Fruit fly (Drosophila melanogaster) whole organism, embryonic: ENCODE data around the gene CG34126.

ENCODE experiments used
- Atf3 ChIP-seq: fragments of 200-800 bp; sonication (Bioruptor generic); optimal IDR thresholded peaks from 3 replicates; lab custom pipeline; 2016; ENCODE audit warnings: missing biosample characterization, missing genetic modification characterization
- CG12391 ChIP-seq: fragments of 200-800 bp; sonication (Bioruptor generic); optimal IDR thresholded peaks from 3 replicates; lab custom pipeline; 2018; ENCODE audit warnings: missing biosample characterization, mild to moderate bottlenecking, missing genetic modification characterization, moderate library complexity
- CG13296 ChIP-seq: fragments of 200-800 bp; sonication (Bioruptor generic); optimal IDR thresholded peaks from 3 replicates; lab custom pipeline; 2018; ENCODE audit warnings: missing biosample characterization, mild to moderate bottlenecking, missing genetic modification characterization
- CG14441 ChIP-seq: fragments of 200-800 bp; sonication (Bioruptor generic); IDR thresholded peaks from 2 replicates; pipeline ENCODE4 v1.3.6; 2022; ENCODE audit warnings: missing biosample characterization, missing genetic modification characterization
- CG15011 ChIP-seq: fragments of 200-800 bp; sonication (Bioruptor generic); optimal IDR thresholded peaks from 3 replicates; lab custom pipeline; 2018; ENCODE audit warnings: missing biosample characterization, mild to moderate bottlenecking, missing genetic modification characterization
- CG15269 ChIP-seq: fragments of 200-800 bp; sonication (Bioruptor generic); optimal IDR thresholded peaks from 2 replicates; lab custom pipeline; 2018; ENCODE audit warnings: missing biosample characterization, mild to moderate bottlenecking, missing genetic modification characterization, moderate library complexity
- CG15479 ChIP-seq: fragments of 200-800 bp; sonication (Bioruptor generic); optimal IDR thresholded peaks from 3 replicates; lab custom pipeline; 2019; ENCODE audit warnings: missing biosample characterization, mild to moderate bottlenecking, missing genetic modification characterization, moderate library complexity
- CG15514 ChIP-seq: fragments of 200-800 bp; sonication (Bioruptor generic); optimal IDR thresholded peaks from 3 replicates; lab custom pipeline; 2017; ENCODE audit warnings: missing biosample characterization, missing genetic modification characterization, mild to moderate bottlenecking, moderate library complexity, missing genetic modification reagents
- CG17802 ChIP-seq: fragments of 200-800 bp; sonication (Bioruptor generic); optimal IDR thresholded peaks from 2 replicates; lab custom pipeline; 2018; ENCODE audit warnings: missing biosample characterization, mild to moderate bottlenecking, missing genetic modification characterization, moderate library complexity
- CG18599 ChIP-seq: fragments of 200-800 bp; sonication (Bioruptor generic); optimal IDR thresholded peaks from 3 replicates; lab custom pipeline; 2017; ENCODE audit warnings: missing biosample characterization, missing genetic modification characterization, mild to moderate bottlenecking, moderate library complexity, missing genetic modification reagents
- CG2120 ChIP-seq: fragments of 200-800 bp; sonication (Bioruptor generic); optimal IDR thresholded peaks from 3 replicates; lab custom pipeline; 2016; ENCODE audit warnings: missing biosample characterization, missing genetic modification characterization
- CG3847 ChIP-seq: fragments of 200-800 bp; sonication (Bioruptor generic); IDR thresholded peaks from 2 replicates; pipeline ENCODE4 v1.3.6; 2022; ENCODE audit warnings: missing biosample characterization, missing genetic modification characterization
- CG6689 ChIP-seq: fragments of 200-800 bp; sonication (Bioruptor generic); IDR thresholded peaks from 2 replicates; pipeline ENCODE4 v1.3.6; 2022; ENCODE audit warnings: missing biosample characterization, missing genetic modification characterization
- CG8290 ChIP-seq, 3 experiments: fragments of 200-800 bp; sonication (Bioruptor generic); optimal IDR thresholded peaks; 2 replicates each; lab custom pipeline; 2016 to 2019; ENCODE audit warnings: missing biosample characterization in 3 of 3, missing genetic modification characterization in 3 of 3, mild to moderate bottlenecking in 2 of 3, moderate library complexity in 1 of 3
- CG9797 ChIP-seq: fragments of 200-800 bp; sonication (Bioruptor generic); optimal IDR thresholded peaks from 3 replicates; lab custom pipeline; 2018; ENCODE audit warnings: missing biosample characterization, mild to moderate bottlenecking, missing genetic modification characterization
- Dek ChIP-seq: fragments of 200-800 bp; sonication (Bioruptor generic); optimal IDR thresholded peaks from 3 replicates; lab custom pipeline; 2019; ENCODE audit warnings: missing biosample characterization, mild to moderate bottlenecking, missing genetic modification characterization, moderate library complexity
- Ets97D ChIP-seq: fragments of 200-800 bp; sonication (Bioruptor generic); optimal IDR thresholded peaks from 3 replicates; lab custom pipeline; 2016; ENCODE audit warnings: missing biosample characterization, missing genetic modification characterization
- GATAe ChIP-seq: fragments of 200-800 bp; sonication (Bioruptor generic); conservative IDR thresholded peaks from 2 replicates; pipeline ENCODE4 v1.3.6; 2022; ENCODE audit warnings: missing biosample characterization, missing genetic modification characterization
- Hmx ChIP-seq: fragments of 200-800 bp; sonication (Bioruptor generic); optimal IDR thresholded peaks from 2 replicates; lab custom pipeline; 2016; ENCODE audit warnings: missing biosample characterization, missing genetic modification characterization
- Lhr ChIP-seq: fragments of 200-800 bp; sonication (Bioruptor generic); optimal IDR thresholded peaks from 3 replicates; lab custom pipeline; 2017; ENCODE audit warnings: mild to moderate bottlenecking, missing biosample characterization, missing genetic modification reagents, missing genetic modification characterization
- NC2α ChIP-seq: fragments of 200-800 bp; sonication (Bioruptor generic); optimal IDR thresholded peaks from 2 replicates; lab custom pipeline; 2016; ENCODE audit warnings: missing biosample characterization, missing genetic modification characterization
- Nf-YC ChIP-seq: fragments of 200-800 bp; optimal IDR thresholded peaks from 3 replicates; lab custom pipeline; 2019; ENCODE audit warnings: missing biosample characterization, mild to moderate bottlenecking, missing genetic modification characterization, moderate library complexity
- Rfx ChIP-seq: fragments of 200-800 bp; sonication (Bioruptor generic); IDR thresholded peaks from 2 replicates; pipeline ENCODE4 v1.3.6; 2022; ENCODE audit warnings: missing biosample characterization, missing genetic modification characterization
- Scr ChIP-seq: fragments of 200-800 bp; sonication (Bioruptor generic); IDR thresholded peaks from 2 replicates; pipeline ENCODE4 v1.3.6; 2022; ENCODE audit warnings: missing biosample characterization, missing genetic modification characterization; ENCODE audit not compliant: partially characterized antibody
- Sry-δ ChIP-seq: fragments of 200-800 bp; sonication (Bioruptor generic); optimal IDR thresholded peaks from 2 replicates; lab custom pipeline; 2016; ENCODE audit warnings: missing biosample characterization, missing genetic modification characterization
- Vsx1 ChIP-seq: fragments of 200-800 bp; sonication (Bioruptor generic); optimal IDR thresholded peaks from 2 replicates; lab custom pipeline; 2017; ENCODE audit warnings: missing biosample characterization, mild to moderate bottlenecking, missing genetic modification characterization, missing genetic modification reagents
- ara ChIP-seq: fragments of 200-800 bp; sonication (Bioruptor generic); IDR thresholded peaks from 2 replicates; pipeline ENCODE4 v1.3.6; 2022; ENCODE audit warnings: missing biosample characterization, missing genetic modification characterization
- cg ChIP-seq: fragments of 200-800 bp; sonication (Bioruptor generic); optimal IDR thresholded peaks from 3 replicates; lab custom pipeline; 2019; ENCODE audit warnings: missing biosample characterization, mild to moderate bottlenecking, missing genetic modification characterization, moderate library complexity
- corto ChIP-seq: fragments of 200-800 bp; sonication (Bioruptor generic); optimal IDR thresholded peaks from 2 replicates; lab custom pipeline; 2016; ENCODE audit warnings: missing biosample characterization, mild to moderate bottlenecking, missing genetic modification characterization, moderate library complexity
- da ChIP-seq: fragments of 200-800 bp; sonication (Bioruptor generic); optimal IDR thresholded peaks from 2 replicates; lab custom pipeline; 2016; ENCODE audit warnings: missing biosample characterization, missing genetic modification characterization
- gcm ChIP-seq: fragments of 200-800 bp; sonication (Bioruptor generic); optimal IDR thresholded peaks from 2 replicates; lab custom pipeline; 2019; ENCODE audit warnings: missing biosample characterization, mild to moderate bottlenecking, missing genetic modification characterization, moderate library complexity
- ham ChIP-seq: fragments of 200-800 bp; sonication (Bioruptor generic); IDR thresholded peaks from 2 replicates; pipeline ENCODE4 v1.3.6; 2022; ENCODE audit warnings: missing biosample characterization, missing genetic modification characterization
- lbe ChIP-seq: fragments of 200-800 bp; sonication (Bioruptor generic); optimal IDR thresholded peaks from 2 replicates; lab custom pipeline; 2016; ENCODE audit warnings: missing biosample characterization, mild to moderate bottlenecking, missing genetic modification characterization
- mld ChIP-seq: fragments of 200-800 bp; sonication (Bioruptor generic); IDR thresholded peaks from 3 replicates; pipeline ENCODE4 v1.3.6; 2022; ENCODE audit warnings: missing biosample characterization, missing genetic modification characterization; ENCODE audit not compliant: partially characterized antibody
- nerfin-2 ChIP-seq: fragments of 200-800 bp; sonication (Bioruptor generic); IDR thresholded peaks from 2 replicates; pipeline ENCODE4 v1.3.6; 2022; ENCODE audit warnings: missing biosample characterization, missing genetic modification characterization; ENCODE audit not compliant: partially characterized antibody
- pum ChIP-seq: fragments of 200-800 bp; sonication (Bioruptor generic); optimal IDR thresholded peaks from 2 replicates; lab custom pipeline; 2016; ENCODE audit warnings: missing biosample characterization, missing genetic modification characterization
- repo ChIP-seq: fragments of 200-800 bp; sonication (Bioruptor generic); optimal IDR thresholded peaks from 2 replicates; lab custom pipeline; 2016; ENCODE audit warnings: missing biosample characterization, missing genetic modification characterization
- salm ChIP-seq: fragments of 200-800 bp; sonication (Bioruptor generic); optimal IDR thresholded peaks from 2 replicates; lab custom pipeline; 2018; ENCODE audit warnings: missing biosample characterization, mild to moderate bottlenecking, missing genetic modification characterization
- scrt ChIP-seq: fragments of 200-800 bp; sonication (Bioruptor generic); optimal IDR thresholded peaks from 2 replicates; lab custom pipeline; 2018; ENCODE audit warnings: missing biosample characterization, mild to moderate bottlenecking, missing genetic modification characterization, moderate library complexity
- sd ChIP-seq: fragments of 200-800 bp; sonication (Bioruptor generic); optimal IDR thresholded peaks from 3 replicates; lab custom pipeline; 2018; ENCODE audit warnings: missing biosample characterization, mild to moderate bottlenecking, missing genetic modification characterization, moderate library complexity
- seq ChIP-seq: fragments of 200-800 bp; sonication (Bioruptor generic); IDR thresholded peaks from 2 replicates; pipeline ENCODE4 v1.3.6; 2022; ENCODE audit warnings: missing biosample characterization, missing genetic modification characterization
- sima ChIP-seq: fragments of 200-800 bp; sonication (Bioruptor generic); optimal IDR thresholded peaks from 2 replicates; lab custom pipeline; 2016; ENCODE audit warnings: missing biosample characterization, missing genetic modification characterization
- sob ChIP-seq: fragments of 200-800 bp; sonication (Bioruptor generic); IDR thresholded peaks from 2 replicates; pipeline ENCODE4 v1.3.6; 2022; ENCODE audit warnings: missing biosample characterization, missing genetic modification characterization
- sr ChIP-seq: fragments of 200-800 bp; sonication (Bioruptor generic); IDR thresholded peaks from 3 replicates; pipeline ENCODE4 v1.3.6; 2022; ENCODE audit warnings: missing biosample characterization, missing genetic modification characterization
- unc-4 ChIP-seq: fragments of 200-800 bp; sonication (Bioruptor generic); IDR thresholded peaks from 2 replicates; pipeline ENCODE4 v1.3.6; 2022; ENCODE audit warnings: missing biosample characterization, missing genetic modification characterization; ENCODE audit not compliant: partially characterized antibody
- unpg ChIP-seq: fragments of 200-800 bp; sonication (Bioruptor generic); optimal IDR thresholded peaks from 3 replicates; lab custom pipeline; 2018; ENCODE audit warnings: missing biosample characterization, mild to moderate bottlenecking, missing genetic modification characterization, moderate library complexity
- wdn ChIP-seq: fragments of 200-800 bp; sonication (Bioruptor generic); IDR thresholded peaks from 2 replicates; pipeline ENCODE4 v1.3.6; 2022; ENCODE audit warnings: missing biosample characterization, missing genetic modification characterization

Gene CG34126

dm6 chr2L:4936325-4936869 is 45.0 kb upstream of the CG34126 start, which contains the start of gene hoe2 (continued):
- TF ChIP-seq Nf-YC (tag; lab: Kevin White, UChicago) (no peak), CG13296 (GFP tag; lab: Kevin White, UChicago) (no peak), sima (GFP tag; lab: Kevin White, UChicago) (no peak), Rfx (0 out of 2 replicates have a peak, but pooled peaks have one; percentile 20), CG14441 (no peak), CG9797 (no peak), Lhr (GFP tag; lab: Kevin White, UChicago) (no peak), ara (GFP tag; lab: Robert Waterston, UW) (no peak), Sry-δ (GFP tag; lab: Kevin White, UChicago) (no peak), CG8290 (GFP tag; optimal IDR thresholded peaks at IDR 0.05; lab: Kevin White, UChicago) (no peak), CG8290 (tag; optimal IDR thresholded peaks at IDR 0.05; lab: Kevin White, UChicago) (no peak), ham (no peak)
- TF ChIP-seq, all 482 proteins: peak for 26

- TF ChIP-seq lbe, result peak; percentile 16
- TF ChIP-seq CG3847 (GFP tag; lab: Robert Waterston, UW), result no peak
- peak; percentile 25 for TF ChIP-seq corto (GFP tag; lab: Kevin White, UChicago)
- no peak for TF ChIP-seq CG15269
- no peak for TF ChIP-seq Ets97D (GFP tag; lab: Kevin White, UChicago)
- TF ChIP-seq CG15479, result no peak
- TF ChIP-seq sr (GFP tag; lab: Robert Waterston, UW), result no peak
- TF ChIP-seq sd, result no peak
- no peak for TF ChIP-seq gcm (GFP tag; lab: Kevin White, UChicago)
- TF ChIP-seq da (GFP tag; lab: Kevin White, UChicago), result no peak
These were observed 44.4 kb upstream of the CG34126 start, which contains the start of gene Sgs1 for dm6 chr2L:4937060-4937459. Gene Sgs1 (plus strand): TSS chr2L:4937409.

DNA sequence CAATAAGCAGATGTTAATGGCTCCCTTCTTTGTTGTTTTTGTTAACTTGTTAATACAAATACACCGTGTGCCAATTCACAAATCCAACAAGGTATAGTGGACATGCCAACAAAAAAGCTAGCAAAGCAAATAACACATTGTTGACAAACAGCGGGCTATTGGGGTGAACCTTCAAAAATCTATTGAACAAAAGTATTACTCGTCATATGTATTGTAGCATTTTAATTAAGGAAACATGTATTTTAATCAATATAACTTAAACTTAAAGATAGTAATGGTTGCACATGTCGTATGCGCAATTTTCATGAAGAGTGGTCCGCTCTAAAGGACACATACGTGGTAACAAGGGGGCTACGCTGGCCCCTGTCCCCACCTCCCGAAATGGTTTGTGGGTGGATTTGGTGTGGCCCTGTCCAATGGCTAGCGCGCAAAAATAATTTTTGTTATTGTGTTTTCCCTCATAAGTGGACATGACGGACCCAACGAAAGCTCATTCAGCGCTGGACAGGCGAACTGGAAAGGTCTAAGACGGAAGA is 39.1 kb upstream of the CG34126 start, which contains the start of gene synr:
synr (plus strand) TSS at position 486 of the 536 bp plus-strand sequence.
- TF ChIP-seq nerfin-2 (GFP tag; lab: Robert Waterston, UW) (no peak), Vsx1 (GFP tag; lab: Kevin White, UChicago) (no peak), CG2120 (GFP tag; lab: Kevin White, UChicago) (peak; percentile 32), cg (GFP tag; lab: Kevin White, UChicago) (no peak), salm (no peak), unc-4 (GFP tag; lab: Robert Waterston, UW) (no peak), pum (GFP tag; lab: Kevin White, UChicago) (no peak), CG18599 (GFP tag; lab: Kevin White, UChicago) (peak; percentile 44), scrt (no peak), CG15011 (GFP tag; lab: Kevin White, UChicago) (no peak), unpg (GFP tag; lab: Kevin White, UChicago) (no peak), mld (no peak), CG6689 (GFP tag; lab: Robert Waterston, UW) (no peak), Hmx (no peak), seq (GFP tag; lab: Robert Waterston, UW) (no peak), CG15514 (GFP tag; lab: Kevin White, UChicago) (peak; percentile 7), CG12391 (tag; lab: Kevin White, UChicago) (no peak), CG17802 (no peak), GATAe (GFP tag; lab: Robert Waterston, UW) (no peak), NC2α (no peak), wdn (GFP tag; lab: Robert Waterston, UW) (0 out of 2 replicates have a peak, but pooled peaks have one; percentile 11), repo (GFP tag; lab: Kevin White, UChicago) (no peak), sob (GFP tag; lab: Robert Waterston, UW) (no peak), Scr (no peak), Atf3 (no peak), Dek (tag; lab: Kevin White, UChicago) (no peak)
